Fruit fly (Drosophila melanogaster): ENCODE measurements around the gene Orct2.
A peak's percentile ranks its signal among the peaks of the same experiment; 100 is the strongest.

dm6 chr3R:24298534-24298936 lies 25.7 kb downstream of the Orct2 start:
- TF ChIP-seq gl (tag; optimal IDR thresholded peaks at IDR 0.05) (no peak), EcR (GFP tag; optimal IDR thresholded peaks at IDR 0.05) (no peak), CG17806 (tag; optimal IDR thresholded peaks at IDR 0.05) (peak; percentile 8)
